Worm (Caenorhabditis elegans): Measurements from ENCODE around the gene set-16.

DNA sequence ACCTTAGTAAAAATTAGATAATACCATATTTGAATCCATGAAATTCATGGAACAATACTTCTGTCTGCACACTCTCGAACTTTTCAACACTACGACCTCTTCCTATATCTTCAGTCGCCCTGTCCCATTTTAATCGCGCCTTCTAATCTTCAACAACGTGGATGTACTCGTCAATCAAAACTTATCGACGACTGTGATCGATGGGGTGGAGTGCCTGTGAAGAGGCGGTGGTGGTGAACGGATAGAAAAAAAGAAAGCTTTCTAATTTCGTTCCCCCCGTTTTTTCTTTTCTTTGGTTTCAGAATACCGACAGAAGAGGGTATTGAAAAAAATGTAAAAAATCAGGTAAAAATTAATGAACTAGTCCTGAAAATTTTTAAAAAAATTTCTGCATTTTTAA is 15.3 kb downstream of the set-16 start:
- TF ChIP-seq scrt-1 (GFP tag; IDR thresholded peaks at IDR 0.05), result no peak
- no peak for TF ChIP-seq B0310.2 (tag; optimal IDR thresholded peaks at IDR 0.05)
- TF ChIP-seq pes-1 (GFP tag; IDR thresholded peaks at IDR 0.05), result no peak
- TF ChIP-seq sea-1 (GFP tag; conservative IDR thresholded peaks at IDR 0.05), result no peak

Data from whole organism, early embryonic.